Worm (Caenorhabditis elegans) whole organism, young adult: ENCODE measurements around the gene F49E11.2.

Experiments
- ama-1 ChIP-seq, 3 experiments: fragments of 150-350 bp in 1 of 3; sonication (generic microtip) in 2 of 3; optimal IDR thresholded peaks; 2 replicates each; lab custom pipeline; 2014 to 2018; ENCODE audit warnings: missing biosample characterization in 2 of 3, missing genetic modification characterization in 2 of 3, missing genetic modification reagents in 2 of 3
- bed-2 ChIP-seq: fragments of 200-800 bp; sonication (Bioruptor generic); IDR thresholded peaks from 2 replicates; pipeline ENCODE4 v1.3.6; 2022; ENCODE audit warnings: missing genetic modification reagents, missing genetic modification characterization, missing compliant biosample characterization
- ccch-3 ChIP-seq: fragments of 200-800 bp; sonication (Bioruptor generic); optimal IDR thresholded peaks from 2 replicates; lab custom pipeline; 2018; ENCODE audit warnings: mild to moderate bottlenecking, missing genetic modification characterization, missing compliant biosample characterization
- ceh-100 ChIP-seq: fragments of 200-800 bp; sonication (Bioruptor generic); IDR thresholded peaks from 2 replicates; pipeline ENCODE4 v1.3.6; 2022; ENCODE audit warnings: missing genetic modification reagents, missing genetic modification characterization, missing compliant biosample characterization
- ceh-58 ChIP-seq: fragments of 200-800 bp; sonication (Bioruptor generic); IDR thresholded peaks from 2 replicates; pipeline ENCODE4 v1.3.6; 2022; ENCODE audit warnings: missing genetic modification characterization, missing compliant biosample characterization
- dpl-1 ChIP-seq: fragments of 150-350 bp; optimal IDR thresholded peaks from 2 replicates; lab custom pipeline; 2014; ENCODE audit warnings: missing biosample characterization, missing genetic modification reagents, missing genetic modification characterization
- ets-4 ChIP-seq: fragments of 200-800 bp; sonication (Bioruptor generic); optimal IDR thresholded peaks from 2 replicates; lab custom pipeline; 2018; ENCODE audit warnings: mild to moderate bottlenecking, missing genetic modification characterization, missing compliant biosample characterization
- him-1 ChIP-seq: sonication (generic microtip); optimal IDR thresholded peaks from 2 replicates; lab custom pipeline; 2016; ENCODE audit warnings: missing genotype, missing genetic modification reagents, missing genetic modification characterization, missing compliant biosample characterization
- nhr-27 ChIP-seq: fragments of 200-800 bp; sonication (Bioruptor generic); optimal IDR thresholded peaks from 2 replicates; lab custom pipeline; 2018; ENCODE audit warnings: mild to moderate bottlenecking, missing genetic modification characterization, moderate library complexity, missing compliant biosample characterization
- snpc-4 ChIP-seq, 5 experiments: fragments of 150-350 bp in 1 of 5; sonication (generic microtip) in 4 of 5; optimal IDR thresholded peaks; 2 replicates each; lab custom pipeline; 2014 to 2018; ENCODE audit warnings: missing genetic modification characterization in 5 of 5, missing biosample characterization in 3 of 5, antibody characterized with exemption in 2 of 5, mild to moderate bottlenecking in 2 of 5, missing compliant biosample characterization in 2 of 5, missing genotype in 2 of 5, moderate library complexity in 2 of 5, missing genetic modification reagents in 1 of 5
- unc-62 ChIP-seq: fragments of 150-350 bp; optimal IDR thresholded peaks from 2 replicates; lab custom pipeline; 2014; ENCODE audit warnings: missing biosample characterization, missing genetic modification reagents, missing genetic modification characterization
- ztf-22 ChIP-seq: fragments of 200-800 bp; sonication (Bioruptor generic); optimal IDR thresholded peaks from 2 replicates; lab custom pipeline; 2018; ENCODE audit warnings: mild to moderate bottlenecking, missing genetic modification characterization, moderate library complexity, missing compliant biosample characterization
- ztf-25 ChIP-seq: fragments of 200-800 bp; sonication (Bioruptor generic); IDR thresholded peaks from 2 replicates; pipeline ENCODE4 v1.3.6; 2022; ENCODE audit warnings: missing genetic modification reagents, missing genetic modification characterization, missing compliant biosample characterization
- ztf-6 ChIP-seq: fragments of 200-800 bp; sonication (Bioruptor generic); IDR thresholded peaks from 2 replicates; pipeline ENCODE4 v1.3.6; 2022; ENCODE audit warnings: missing genetic modification reagents, missing genetic modification characterization, missing compliant biosample characterization

DNA sequence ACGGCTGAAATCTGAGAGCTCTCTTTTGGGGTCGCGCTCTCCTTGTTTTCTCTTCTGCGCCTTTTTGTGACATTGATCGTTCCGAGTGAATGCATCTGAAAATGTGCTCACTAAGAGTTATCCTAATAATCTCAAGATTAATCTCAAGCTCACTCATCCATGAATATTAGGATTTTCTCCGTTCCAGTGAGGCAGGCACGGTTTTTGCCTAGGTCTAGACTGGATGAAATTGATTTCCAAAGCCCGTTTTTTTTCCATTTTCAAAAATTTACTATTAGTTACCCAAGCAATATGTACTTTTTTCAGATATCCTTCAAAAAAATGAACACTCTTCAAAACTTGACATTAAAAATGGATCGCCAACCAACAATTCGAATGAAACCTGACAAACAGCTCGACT, 3.3 kb upstream of the F49E11.2 start, which contains the start of gene amt-2:
- TF ChIP-seq snpc-4 (GFP tag; optimal IDR thresholded peaks at IDR 0.05; lab: Kevin White, UChicago) (no peak), snpc-4 (tag; optimal IDR thresholded peaks at IDR 0.05; lab: Kevin White, UChicago) (no peak), ceh-58 (GFP tag; lab: Robert Waterston, UW) (no peak), ceh-100 (GFP tag; lab: Robert Waterston, UW) (no peak), ets-4 (GFP tag; lab: Kevin White, UChicago) (no peak), ztf-6 (GFP tag; lab: Robert Waterston, UW) (no peak), nhr-27 (tag; lab: Kevin White, UChicago) (no peak), ama-1 (optimal IDR thresholded peaks at IDR 0.05; lab: Kevin White, UChicago) (no peak), ama-1 (GFP tag; optimal IDR thresholded peaks at IDR 0.05; lab: Kevin White, UChicago) (no peak), dpl-1 (GFP tag; lab: Kevin White, UChicago) (no peak), unc-62 (GFP tag; lab: Kevin White, UChicago) (no peak), ztf-22 (no peak), bed-2 (GFP tag; lab: Robert Waterston, UW) (no peak), ztf-25 (GFP tag; lab: Robert Waterston, UW) (no peak), him-1 (tag; lab: Kevin White, UChicago) (no peak), ccch-3 (GFP tag; lab: Kevin White, UChicago) (no peak)
